Fruit fly (Drosophila melanogaster) whole organism, adult: ENCODE data around the gene Archease.

Source experiments
- CG11617 ChIP-seq: fragments of 200-800 bp; sonication (Bioruptor generic); optimal IDR thresholded peaks from 2 replicates; lab custom pipeline; 2017; ENCODE audit warnings: mild to moderate bottlenecking, missing biosample characterization, missing genetic modification reagents, missing genetic modification characterization
- CG12768 ChIP-seq: fragments of 200-800 bp; sonication (Bioruptor generic); optimal IDR thresholded peaks from 2 replicates; lab custom pipeline; 2017; ENCODE audit warnings: missing biosample characterization, missing genetic modification characterization, mild to moderate bottlenecking, moderate library complexity, missing genetic modification reagents
- CG14711 ChIP-seq: fragments of 200-800 bp; sonication (Bioruptor generic); optimal IDR thresholded peaks from 2 replicates; lab custom pipeline; 2018; ENCODE audit warnings: missing biosample characterization, mild to moderate bottlenecking, missing genetic modification characterization, moderate library complexity
- CG1620 ChIP-seq: fragments of 200-800 bp; sonication (Bioruptor generic); optimal IDR thresholded peaks from 2 replicates; lab custom pipeline; 2016; ENCODE audit warnings: missing biosample characterization, missing genetic modification characterization
- CG33017 ChIP-seq: fragments of 200-800 bp; sonication (Bioruptor generic); optimal IDR thresholded peaks from 2 replicates; lab custom pipeline; 2018; ENCODE audit warnings: missing biosample characterization, mild to moderate bottlenecking, missing genetic modification characterization, moderate library complexity
- CG5204 ChIP-seq: fragments of 200-800 bp; sonication (Bioruptor generic); optimal IDR thresholded peaks from 2 replicates; lab custom pipeline; 2016; ENCODE audit warnings: missing biosample characterization, missing genetic modification characterization
- CG7045 ChIP-seq: fragments of 200-800 bp; sonication (Bioruptor generic); optimal IDR thresholded peaks from 2 replicates; lab custom pipeline; 2017; ENCODE audit warnings: missing biosample characterization, mild to moderate bottlenecking, missing genetic modification characterization
- CG7101 ChIP-seq: fragments of 200-800 bp; sonication (Bioruptor generic); optimal IDR thresholded peaks from 2 replicates; lab custom pipeline; 2018; ENCODE audit warnings: missing biosample characterization, mild to moderate bottlenecking, missing genetic modification characterization, moderate library complexity
- Clk ChIP-seq: fragments of 200-800 bp; sonication (Bioruptor generic); optimal IDR thresholded peaks from 2 replicates; lab custom pipeline; 2017; ENCODE audit warnings: missing biosample characterization, missing genetic modification characterization
- Crg-1 ChIP-seq: fragments of 200-800 bp; sonication (Bioruptor generic); optimal IDR thresholded peaks from 2 replicates; lab custom pipeline; 2016; ENCODE audit warnings: missing biosample characterization, missing genetic modification characterization
- Hr96 ChIP-seq: fragments of 200-800 bp; sonication (Bioruptor generic); optimal IDR thresholded peaks from 2 replicates; lab custom pipeline; 2016; ENCODE audit warnings: missing biosample characterization, missing genetic modification characterization
- Mnt ChIP-seq: fragments of 200-800 bp; sonication (Bioruptor generic); optimal IDR thresholded peaks from 2 replicates; lab custom pipeline; 2016; ENCODE audit warnings: missing biosample characterization, mild to moderate bottlenecking, missing genetic modification characterization
- bab1 ChIP-seq: fragments of 200-800 bp; sonication (Bioruptor generic); optimal IDR thresholded peaks from 3 replicates; lab custom pipeline; 2019; ENCODE audit warnings: missing biosample characterization, mild to moderate bottlenecking, missing genetic modification characterization, moderate library complexity
- cic ChIP-seq: fragments of 200-800 bp; sonication (Bioruptor generic); optimal IDR thresholded peaks from 2 replicates; lab custom pipeline; 2017; ENCODE audit warnings: missing biosample characterization, mild to moderate bottlenecking, missing genetic modification characterization, moderate library complexity
- cnc ChIP-seq, 2 experiments: fragments of >200 bp; optimal IDR thresholded peaks; 2 replicates each; lab custom pipeline; 2017
- kay ChIP-seq: fragments of 200-800 bp; sonication (Bioruptor generic); peaks from one replicate; lab custom pipeline; 2016; ENCODE audit warnings: missing biosample characterization, missing genetic modification characterization, borderline replicate concordance
- ovo ChIP-seq: fragments of 200-800 bp; sonication (Bioruptor generic); optimal IDR thresholded peaks from 2 replicates; lab custom pipeline; 2016; ENCODE audit warnings: missing biosample characterization, missing genetic modification characterization
- pad ChIP-seq: fragments of 200-800 bp; sonication (Bioruptor generic); optimal IDR thresholded peaks from 3 replicates; lab custom pipeline; 2017; ENCODE audit warnings: missing biosample characterization, missing genetic modification characterization, mild to moderate bottlenecking, moderate library complexity, missing genetic modification reagents
- tj ChIP-seq: fragments of 200-800 bp; sonication (Bioruptor generic); optimal IDR thresholded peaks from 3 replicates; lab custom pipeline; 2017; ENCODE audit warnings: missing biosample characterization, mild to moderate bottlenecking, missing genetic modification characterization, moderate library complexity
- toe ChIP-seq: fragments of 200-800 bp; sonication (Bioruptor generic); optimal IDR thresholded peaks from 2 replicates; lab custom pipeline; 2016; ENCODE audit warnings: missing biosample characterization, missing genetic modification characterization

The Archease gene

DNA sequence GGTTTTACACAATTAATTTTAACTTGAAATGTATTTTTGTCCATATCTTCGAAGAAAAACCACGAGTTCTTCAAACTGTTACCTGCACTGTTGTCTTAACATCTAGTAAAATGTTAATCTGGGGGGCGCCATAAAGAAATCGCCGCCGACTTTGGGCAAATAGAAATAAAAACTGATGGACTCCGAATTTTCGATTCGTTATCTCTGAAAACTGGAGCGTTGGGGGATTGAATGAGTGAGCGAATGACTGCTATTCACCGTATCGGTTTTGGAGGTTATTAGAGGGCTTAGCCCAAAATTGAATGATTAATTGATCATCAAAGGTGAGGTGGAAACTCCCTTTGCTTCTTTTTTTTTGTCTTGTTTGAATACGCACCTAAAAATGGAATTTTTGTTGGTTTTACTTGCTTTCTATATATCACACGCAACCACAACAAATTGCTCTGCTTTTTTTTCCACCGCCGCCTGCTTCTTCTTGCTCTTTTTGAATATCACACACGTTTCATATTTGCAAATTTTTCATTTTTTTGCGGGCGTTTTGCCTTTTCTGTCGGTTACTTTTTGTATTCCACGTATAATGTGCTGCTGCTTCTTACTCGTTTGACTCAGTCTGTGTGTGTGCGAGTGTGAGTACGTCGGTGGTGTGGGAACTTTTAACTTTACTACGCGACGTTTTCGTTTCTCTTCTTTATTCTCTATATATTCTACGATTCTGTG is 30.9 kb downstream of the Archease start:
- TF ChIP-seq tj (GFP tag; lab: Kevin White, UChicago) (peak; percentile 86), kay (GFP tag; lab: Kevin White, UChicago) (no peak)

DNA sequence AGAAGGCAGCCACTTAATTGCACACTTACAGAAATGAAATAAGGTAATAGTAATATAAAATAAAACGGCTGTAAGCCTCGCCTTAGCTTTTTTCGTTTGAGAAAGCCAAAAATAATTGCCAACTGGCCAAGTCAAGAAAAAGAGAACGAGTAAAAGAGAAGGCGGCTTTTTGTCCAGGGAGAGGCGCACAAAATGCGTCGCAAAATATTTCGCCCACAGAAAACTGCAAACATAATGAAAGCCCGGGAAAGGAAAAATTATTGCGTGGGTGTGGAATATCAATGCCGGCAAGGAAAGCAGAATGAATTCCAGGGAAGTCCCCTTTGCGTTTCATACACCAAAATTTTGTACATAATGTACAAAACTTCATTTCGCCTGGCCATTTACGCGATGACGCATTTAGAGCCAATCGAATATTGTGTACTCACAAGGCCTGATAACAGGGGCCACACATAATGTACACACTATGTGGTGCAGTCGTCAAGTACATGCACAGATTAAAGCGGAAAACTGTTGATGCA is 31.7 kb downstream of the Archease start:
- TF ChIP-seq ovo (GFP tag; lab: Kevin White, UChicago) (no peak), kay (GFP tag; lab: Kevin White, UChicago) (peak; percentile 69)

DNA sequence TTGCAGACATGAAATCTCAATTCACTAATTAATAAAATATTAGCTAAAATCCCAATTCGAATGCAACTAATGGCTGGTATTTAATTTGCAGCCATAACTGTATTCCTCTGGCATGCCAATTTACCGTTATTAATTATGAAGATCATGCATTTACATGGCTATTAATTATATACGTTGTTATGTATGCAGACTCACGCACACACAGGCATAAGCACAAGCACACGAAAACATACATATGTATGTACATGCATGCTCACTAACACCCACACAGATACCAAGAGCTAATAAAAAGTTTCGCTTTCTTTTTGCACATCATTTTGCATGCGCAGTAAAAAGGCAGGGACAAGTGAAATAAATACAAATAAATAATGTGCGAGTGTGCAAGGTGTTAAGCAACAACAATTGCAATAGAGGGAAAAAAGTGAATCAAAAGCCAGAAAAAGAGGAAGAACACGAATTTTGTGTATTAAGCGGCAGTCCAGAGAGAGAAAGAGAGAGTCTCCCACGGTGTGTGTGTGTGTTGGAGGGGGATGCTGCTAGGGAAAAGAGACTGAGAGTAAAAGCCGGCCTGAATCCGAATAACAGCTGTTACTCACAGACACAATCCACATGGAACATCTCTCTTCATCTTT is 32.4 kb downstream of the Archease start:
- TF ChIP-seq CG7101 (tag; lab: Kevin White, UChicago) (peak; percentile 19), CG5204 (GFP tag; lab: Kevin White, UChicago) (no peak), CG7045 (GFP tag; lab: Kevin White, UChicago) (no peak), bab1 (peak; percentile 22), kay (GFP tag; lab: Kevin White, UChicago) (peak; percentile 94), CG33017 (tag; lab: Kevin White, UChicago) (peak; percentile 19), Hr96 (GFP tag; lab: Kevin White, UChicago) (no peak), toe (GFP tag; lab: Kevin White, UChicago) (no peak), cic (peak; percentile 68), Clk (no peak), cnc (optimal IDR thresholded peaks at IDR 0.05; lab: Kevin White, UChicago) (no peak), pad (GFP tag; lab: Kevin White, UChicago) (peak; percentile 86), tj (GFP tag; lab: Kevin White, UChicago) (peak; percentile 84), CG14711 (tag; lab: Kevin White, UChicago) (peak; percentile 10), Crg-1 (GFP tag; lab: Kevin White, UChicago) (no peak), CG11617 (GFP tag; lab: Kevin White, UChicago) (no peak), Mnt (peak; percentile 46), ovo (GFP tag; lab: Kevin White, UChicago) (peak; percentile 46), CG1620 (no peak), CG12768 (GFP tag; lab: Kevin White, UChicago) (peak; percentile 48)

DNA sequence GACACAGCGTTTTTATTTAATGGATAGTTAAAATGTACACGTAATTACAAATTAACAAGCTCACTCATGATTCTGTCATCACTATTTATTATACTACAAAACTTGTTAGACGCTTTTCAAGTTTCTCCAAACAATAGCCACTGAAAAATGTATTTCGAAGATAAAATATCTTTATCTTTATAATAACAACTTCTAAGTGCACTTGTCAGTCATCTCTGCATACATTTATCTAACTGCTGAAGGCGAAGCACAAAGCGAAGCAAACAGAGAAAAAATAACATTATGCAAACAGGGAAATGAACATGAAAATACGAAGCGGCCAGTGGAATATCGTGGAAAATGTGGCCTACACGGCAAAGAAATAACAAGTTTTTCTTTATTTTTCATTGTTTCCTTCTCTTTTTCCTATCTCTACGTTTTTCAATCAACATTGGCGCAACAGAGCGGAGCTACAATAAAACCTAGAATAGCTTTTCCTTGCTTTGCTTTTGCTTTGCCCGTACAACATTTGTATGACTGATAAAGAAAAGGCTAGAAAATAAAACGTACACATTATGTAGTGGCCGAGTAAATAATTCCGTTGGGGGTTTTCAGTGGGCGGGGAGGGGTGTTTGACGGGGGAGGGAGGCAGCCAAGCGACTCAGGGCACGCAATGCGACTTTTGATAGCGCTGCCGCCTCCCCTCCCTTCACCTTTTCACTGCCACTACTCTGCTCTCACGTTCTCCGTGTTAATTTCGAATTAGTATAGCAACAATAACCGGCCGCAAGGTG is 33.2 kb downstream of the Archease start:
- TF ChIP-seq cic (peak; percentile 63), pad (GFP tag; lab: Kevin White, UChicago) (no peak), CG11617 (GFP tag; lab: Kevin White, UChicago) (no peak), Crg-1 (GFP tag; lab: Kevin White, UChicago) (no peak), kay (GFP tag; lab: Kevin White, UChicago) (peak; percentile 88), CG5204 (GFP tag; lab: Kevin White, UChicago) (no peak), CG1620 (no peak), CG14711 (tag; lab: Kevin White, UChicago) (peak; percentile 8), CG7045 (GFP tag; lab: Kevin White, UChicago) (peak; percentile 16), CG12768 (GFP tag; lab: Kevin White, UChicago) (peak; percentile 29), Hr96 (GFP tag; lab: Kevin White, UChicago) (no peak), Mnt (no peak), tj (GFP tag; lab: Kevin White, UChicago) (no peak), CG7101 (tag; lab: Kevin White, UChicago) (no peak), Clk (no peak), cnc (optimal IDR thresholded peaks at IDR 0.05; lab: Kevin White, UChicago) (no peak)

DNA sequence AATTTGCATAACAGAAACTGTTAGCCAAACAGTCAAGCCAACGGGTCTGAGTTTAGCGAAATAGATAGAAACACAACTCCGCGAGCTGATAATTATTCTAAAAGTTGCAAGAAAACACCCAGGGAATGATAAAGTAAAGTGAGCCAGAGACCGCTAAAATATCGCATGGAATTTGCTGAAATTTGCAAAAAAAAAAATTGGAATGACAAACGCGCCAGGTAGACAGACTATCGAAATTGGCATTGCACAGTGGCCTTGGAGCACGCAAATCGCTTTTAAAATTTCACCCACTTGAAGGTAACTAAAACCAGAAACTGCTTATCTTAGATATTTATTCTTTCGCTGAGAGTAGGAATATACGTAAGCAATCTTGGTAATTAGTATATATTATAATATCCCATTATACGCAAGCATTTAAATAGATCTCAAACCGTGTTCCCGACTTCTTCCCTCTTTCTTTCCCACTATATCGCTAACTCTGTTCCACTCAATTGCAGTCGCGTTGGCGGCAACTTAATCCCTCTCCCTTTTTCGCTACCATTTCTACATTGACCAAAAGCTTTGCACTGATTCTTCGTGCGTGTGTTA is 34.5 kb downstream of the Archease start:
- peak; percentile 92 for TF ChIP-seq tj (GFP tag; lab: Kevin White, UChicago)
- TF ChIP-seq ovo (GFP tag; lab: Kevin White, UChicago), result no peak
- no peak for TF ChIP-seq cic
- no peak for TF ChIP-seq pad (GFP tag; lab: Kevin White, UChicago)
- no peak for TF ChIP-seq Hr96 (GFP tag; lab: Kevin White, UChicago)
- no peak for TF ChIP-seq Crg-1 (GFP tag; lab: Kevin White, UChicago)
- TF ChIP-seq CG33017 (tag; lab: Kevin White, UChicago), result no peak

DNA sequence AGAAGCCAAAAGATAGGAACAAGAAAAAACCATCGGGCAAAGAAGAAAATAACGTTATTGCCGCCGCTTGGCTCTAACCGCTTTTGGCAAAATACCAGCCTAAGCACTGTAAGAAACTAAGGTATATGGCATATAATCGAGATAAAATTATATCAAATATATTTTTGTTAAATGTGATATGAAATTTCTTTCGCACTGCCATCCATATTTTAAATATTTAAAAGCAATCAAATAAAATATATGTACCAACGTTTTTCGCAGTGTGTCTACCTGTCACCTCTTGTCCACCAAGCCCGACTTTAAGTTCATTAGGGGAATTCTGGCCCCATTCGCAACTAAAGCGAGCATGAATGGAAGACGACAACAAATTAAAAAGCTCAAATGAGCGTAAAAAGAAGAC is 35.0 kb downstream of the Archease start:
- TF ChIP-seq toe (GFP tag; lab: Kevin White, UChicago) (no peak), Mnt (no peak), Hr96 (GFP tag; lab: Kevin White, UChicago) (no peak), CG33017 (tag; lab: Kevin White, UChicago) (no peak), cnc (optimal IDR thresholded peaks at IDR 0.05; lab: Kevin White, UChicago) (no peak), CG7045 (GFP tag; lab: Kevin White, UChicago) (peak; percentile 24), CG7101 (tag; lab: Kevin White, UChicago) (peak; percentile 47), CG5204 (GFP tag; lab: Kevin White, UChicago) (no peak), Crg-1 (GFP tag; lab: Kevin White, UChicago) (no peak), CG14711 (tag; lab: Kevin White, UChicago) (peak; percentile 60), CG11617 (GFP tag; lab: Kevin White, UChicago) (no peak), bab1 (peak; percentile 87), CG12768 (GFP tag; lab: Kevin White, UChicago) (peak; percentile 9), ovo (GFP tag; lab: Kevin White, UChicago) (no peak)
